Worm (Caenorhabditis elegans): ENCODE data around the gene Y116F11A.3.

Y116F11A.3 gene

ce11 chrV:19722881-19723280, 6.0 kb upstream of the Y116F11A.3 start (continued):
- TF ChIP-seq Y5F2A.4 (GFP tag; optimal IDR thresholded peaks at IDR 0.05) (peak; percentile 35), mdt-29 (GFP tag; IDR thresholded peaks at IDR 0.05) (no peak), hlh-11 (tag; optimal IDR thresholded peaks at IDR 0.05) (peak; percentile 27), nhr-6 (tag; optimal IDR thresholded peaks at IDR 0.05) (peak; percentile 1), hmg-1.1 (GFP tag; IDR thresholded peaks at IDR 0.05) (peak; percentile 67), spr-3 (GFP tag; optimal IDR thresholded peaks at IDR 0.05) (no peak)

ce11 chrV:19724589-19724988, 4.2 kb upstream of the Y116F11A.3 start:
- TF ChIP-seq nhr-10 (tag; optimal IDR thresholded peaks at IDR 0.05) (no peak), daf-19 (GFP tag; conservative IDR thresholded peaks at IDR 0.05) (no peak), snpc-1.2 (GFP tag; IDR thresholded peaks at IDR 0.05) (no peak), aha-1 (tag) (peak; percentile 75), nhr-11 (tag; optimal IDR thresholded peaks at IDR 0.05) (no peak)

- TF ChIP-seq rbr-2 (tag; optimal IDR thresholded peaks at IDR 0.05) (no peak), lin-13 (GFP tag; optimal IDR thresholded peaks at IDR 0.05) (peak; percentile 9), set-16 (GFP tag; IDR thresholded peaks at IDR 0.05) (peak; percentile 75)
Observed at ce11 chrV:19727990-19728389, 841 bp upstream of the Y116F11A.3 start.

ce11 chrV:19730280-19730679, 1.4 kb downstream of the Y116F11A.3 start, which contains the start of gene Y116F11A.1:
TSS of gene Y116F11A.1 (plus strand) at chrV:19730580.
- TF ChIP-seq duxl-1 (tag; optimal IDR thresholded peaks at IDR 0.05; ENCODE audit: poor library complexity) (no peak), madf-5 (GFP tag; IDR thresholded peaks at IDR 0.05) (no peak), nhr-102 (tag; optimal IDR thresholded peaks at IDR 0.05) (no peak), ceh-20 (GFP tag; IDR thresholded peaks at IDR 0.05) (no peak), ceh-32 (tag; optimal IDR thresholded peaks at IDR 0.05; ENCODE audit: poor library complexity) (no peak), dve-1 (tag; optimal IDR thresholded peaks at IDR 0.05; ENCODE audit: insufficient read depth) (no peak), F26F4.8 (GFP tag; conservative IDR thresholded peaks at IDR 0.05) (no peak), dmd-6 (GFP tag; IDR thresholded peaks at IDR 0.05) (no peak), nhr-11 (tag; optimal IDR thresholded peaks at IDR 0.05) (no peak)

- TF ChIP-seq egl-43 (GFP tag; IDR thresholded peaks at IDR 0.05) (0 out of 2 replicates have a peak, but pooled peaks have one; percentile 32), F26F4.8 (GFP tag; conservative IDR thresholded peaks at IDR 0.05) (0 out of 2 replicates have a peak, but pooled peaks have one; percentile 7), saeg-2 (GFP tag; IDR thresholded peaks at IDR 0.05) (no peak), set-16 (GFP tag; IDR thresholded peaks at IDR 0.05) (peak; percentile 86), nhr-6 (tag; optimal IDR thresholded peaks at IDR 0.05) (no peak)
Observed at ce11 chrV:19733728-19734127, 4.9 kb downstream of the Y116F11A.3 start.

ce11 chrV:19737458-19737857, 8.6 kb downstream of the Y116F11A.3 start, which contains the start of gene W04E12.7:
TSS of gene W04E12.7 (minus strand) at chrV:19737558.
- TF ChIP-seq pha-4 (GFP tag; IDR thresholded peaks at IDR 0.05) (no peak), pha-4 (tag; optimal IDR thresholded peaks at IDR 0.05) (no peak), aha-1 (tag) (peak; percentile 1), ZK546.5 (tag; optimal IDR thresholded peaks at IDR 0.05) (no peak)

- no peak for TF ChIP-seq nhr-102 (tag; optimal IDR thresholded peaks at IDR 0.05)
- no peak for TF ChIP-seq hmg-1.1 (GFP tag; IDR thresholded peaks at IDR 0.05)
- TF ChIP-seq mxl-2 (GFP tag; conservative IDR thresholded peaks at IDR 0.05), result no peak
- no peak for TF ChIP-seq tra-1 (GFP tag; IDR thresholded peaks at IDR 0.05)
- TF ChIP-seq duxl-1 (tag; optimal IDR thresholded peaks at IDR 0.05; ENCODE audit: poor library complexity), result no peak
- TF ChIP-seq lin-13 (GFP tag; optimal IDR thresholded peaks at IDR 0.05), result no peak
- TF ChIP-seq unc-130 (GFP tag; optimal IDR thresholded peaks at IDR 0.05), result no peak
- no peak for TF ChIP-seq hlh-11 (tag; optimal IDR thresholded peaks at IDR 0.05)
- no peak for TF ChIP-seq aly-2 (tag; optimal IDR thresholded peaks at IDR 0.05)
- no peak for TF ChIP-seq mxl-3 (GFP tag; optimal IDR thresholded peaks at IDR 0.05)
- no peak for TF ChIP-seq daf-16 (GFP tag; optimal IDR thresholded peaks at IDR 0.05)
- TF ChIP-seq daf-16 (tag; optimal IDR thresholded peaks at IDR 0.05), result no peak
- TF ChIP-seq madf-9 (GFP tag; conservative IDR thresholded peaks at IDR 0.05), result no peak
- TF ChIP-seq nhr-237 (tag; optimal IDR thresholded peaks at IDR 0.05), result no peak
- no peak for TF ChIP-seq hlh-30 (tag; optimal IDR thresholded peaks at IDR 0.05; ENCODE audit: insufficient read depth)
Observed at ce11 chrV:19738117-19738516, 9.3 kb downstream of the Y116F11A.3 start, which contains the start of gene fbxa-131. TSS of gene fbxa-131 (plus strand) at chrV:19738417.

Measured in whole organism, L4 larva.